Fruit fly (Drosophila melanogaster) whole organism, embryonic: ENCODE measurements around the gene cort.

Experiments
- CG18599 ChIP-seq: fragments of 200-800 bp; sonication (Bioruptor generic); optimal IDR thresholded peaks from 3 replicates; lab custom pipeline; 2017; ENCODE audit warnings: missing biosample characterization, missing genetic modification characterization, mild to moderate bottlenecking, moderate library complexity, missing genetic modification reagents
- Dbx ChIP-seq: fragments of 200-800 bp; sonication (Bioruptor generic); IDR thresholded peaks from 3 replicates; pipeline ENCODE4 v1.3.6; 2022; ENCODE audit warnings: missing biosample characterization, missing genetic modification characterization
- Dip2 ChIP-seq: fragments of 200-800 bp; sonication (Bioruptor generic); IDR thresholded peaks from 2 replicates; pipeline ENCODE4 v1.3.6; 2022; ENCODE audit warnings: missing biosample characterization, missing genetic modification characterization
- HLH4C ChIP-seq: fragments of 200-800 bp; sonication (Bioruptor generic); IDR thresholded peaks from 3 replicates; pipeline ENCODE4 v1.3.6; 2022; ENCODE audit warnings: missing biosample characterization, missing genetic modification characterization; ENCODE audit not compliant: partially characterized antibody
- Oaz ChIP-seq: fragments of 200-800 bp; sonication (Bioruptor generic); IDR thresholded peaks from 2 replicates; pipeline ENCODE4 v1.3.6; 2022; ENCODE audit warnings: missing biosample characterization, missing genetic modification characterization
- Xbp1 ChIP-seq: fragments of 200-800 bp; sonication (Bioruptor generic); optimal IDR thresholded peaks from 3 replicates; lab custom pipeline; 2016; ENCODE audit warnings: missing biosample characterization, mild to moderate bottlenecking, missing genetic modification characterization
- da ChIP-seq: fragments of 200-800 bp; sonication (Bioruptor generic); optimal IDR thresholded peaks from 2 replicates; lab custom pipeline; 2016; ENCODE audit warnings: missing biosample characterization, missing genetic modification characterization
- nau ChIP-seq: fragments of 200-800 bp; sonication (Bioruptor generic); optimal IDR thresholded peaks from 3 replicates; lab custom pipeline; 2017; ENCODE audit warnings: missing biosample characterization, mild to moderate bottlenecking, missing genetic modification characterization, missing genetic modification reagents
- pho ChIP-seq: fragments of 200-800 bp; sonication (Bioruptor generic); optimal IDR thresholded peaks from 2 replicates; lab custom pipeline; 2016; ENCODE audit warnings: missing biosample characterization, missing genetic modification characterization
- sim ChIP-seq: fragments of 200-800 bp; sonication (Bioruptor generic); IDR thresholded peaks from 2 replicates; pipeline ENCODE4 v1.3.6; 2022; ENCODE audit warnings: missing biosample characterization, missing genetic modification characterization

DNA sequence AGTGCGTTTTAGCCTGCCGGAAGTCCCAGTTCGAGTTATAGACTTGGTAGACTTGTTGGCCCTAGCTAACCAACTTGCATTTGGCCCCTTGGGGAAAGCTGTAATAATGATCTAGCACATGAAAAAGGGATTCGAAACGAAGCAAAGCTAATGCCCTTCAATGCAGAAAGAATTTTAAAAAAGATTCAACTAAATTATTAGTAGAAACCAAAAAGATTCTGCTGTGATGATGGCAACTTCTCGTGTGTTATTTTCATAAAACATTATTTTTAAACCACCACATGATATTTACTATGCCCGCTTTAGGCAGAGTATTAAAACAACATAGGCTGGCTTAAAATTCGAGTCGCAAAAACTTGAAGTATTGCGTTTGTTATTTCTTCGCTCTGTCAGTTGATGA lies 15.6 kb upstream of the cort start:
- TF ChIP-seq Dbx (GFP tag; lab: Robert Waterston, UW) (no peak), Oaz (GFP tag; lab: Robert Waterston, UW) (no peak), da (GFP tag; lab: Kevin White, UChicago) (no peak), pho (GFP tag; lab: Kevin White, UChicago) (no peak), sim (no peak), HLH4C (GFP tag; lab: Robert Waterston, UW) (no peak), nau (no peak), CG18599 (GFP tag; lab: Kevin White, UChicago) (no peak), Dip2 (GFP tag; lab: Robert Waterston, UW) (no peak), Xbp1 (no peak)
